Worm (Caenorhabditis elegans) whole organism, L3 larva: ENCODE data around the gene pkc-1.

ENCODE experiments used
- aly-2 ChIP-seq: fragments of 150-350 bp; optimal IDR thresholded peaks from 2 replicates; lab custom pipeline; 2014; ENCODE audit warnings: missing biosample characterization, missing genetic modification characterization
- ama-1 ChIP-seq: fragments of 150-350 bp; optimal IDR thresholded peaks from 2 replicates; lab custom pipeline; 2018
- ceh-16 ChIP-seq: sonication (generic microtip); optimal IDR thresholded peaks from 2 replicates; lab custom pipeline; 2017; ENCODE audit warnings: missing biosample characterization, missing genetic modification characterization
- ceh-28 ChIP-seq: fragments of 150-350 bp; optimal IDR thresholded peaks from 2 replicates; lab custom pipeline; 2014; ENCODE audit warnings: missing biosample characterization, missing genetic modification reagents, missing genetic modification characterization
- ceh-82 ChIP-seq: fragments of 150-350 bp; optimal IDR thresholded peaks from 2 replicates; lab custom pipeline; 2014; ENCODE audit warnings: missing biosample characterization, missing genetic modification characterization
- daf-12 ChIP-seq: fragments of 150-350 bp; optimal IDR thresholded peaks from 2 replicates; lab custom pipeline; 2014; ENCODE audit warnings: missing biosample characterization, missing genetic modification reagents, missing genetic modification characterization
- egl-27 ChIP-seq: sonication (generic microtip); optimal IDR thresholded peaks from 4 replicates; lab custom pipeline; 2017; ENCODE audit warnings: missing biosample characterization, missing genetic modification reagents, missing genetic modification characterization
- egl-5 ChIP-seq: fragments of 150-350 bp; optimal IDR thresholded peaks from 2 replicates; lab custom pipeline; 2017; ENCODE audit warnings: missing biosample characterization, missing genetic modification reagents, missing genetic modification characterization, inconsistent platforms
- elt-1 ChIP-seq: fragments of 150-350 bp; optimal IDR thresholded peaks from 2 replicates; lab custom pipeline; 2014; ENCODE audit warnings: missing biosample characterization, missing genetic modification characterization
- elt-2 ChIP-seq: sonication (generic microtip); optimal IDR thresholded peaks from 2 replicates; lab custom pipeline; 2016; ENCODE audit warnings: missing genetic modification reagents, mild to moderate bottlenecking, missing genetic modification characterization, missing compliant biosample characterization
- elt-3 ChIP-seq, 3 experiments: fragments of 150-350 bp in 1 of 3; sonication (generic microtip) in 2 of 3; optimal IDR thresholded peaks; 2 replicates in 2 of 3; 4 replicates in 1 of 3; lab custom pipeline; 2014 to 2017; ENCODE audit warnings: missing biosample characterization in 3 of 3, missing genetic modification characterization in 3 of 3
- eor-1 ChIP-seq, 2 experiments: fragments of 150-350 bp; optimal IDR thresholded peaks; 2 replicates each; lab custom pipeline; 2014 to 2018; ENCODE audit warnings: missing biosample characterization in 2 of 2, missing genetic modification characterization in 2 of 2
- fkh-10 ChIP-seq: sonication (generic microtip); optimal IDR thresholded peaks from 2 replicates; lab custom pipeline; 2017; ENCODE audit warnings: missing biosample characterization, missing genetic modification reagents, missing genetic modification characterization
- fkh-2 ChIP-seq: fragments of 150-350 bp; optimal IDR thresholded peaks from 2 replicates; lab custom pipeline; 2014; ENCODE audit warnings: missing biosample characterization, missing genetic modification reagents, missing genetic modification characterization
- fos-1 ChIP-seq: fragments of 150-350 bp; optimal IDR thresholded peaks from 2 replicates; lab custom pipeline; 2014; ENCODE audit warnings: missing biosample characterization, missing genetic modification characterization
- hmg-11 ChIP-seq: sonication (generic microtip); optimal IDR thresholded peaks from 2 replicates; lab custom pipeline; 2016; ENCODE audit warnings: missing genetic modification characterization, missing compliant biosample characterization
- jun-1 ChIP-seq: fragments of 150-350 bp; optimal IDR thresholded peaks from 2 replicates; lab custom pipeline; 2014; ENCODE audit warnings: missing biosample characterization, missing genetic modification reagents, missing genetic modification characterization
- lin-15B ChIP-seq: fragments of 150-350 bp; optimal IDR thresholded peaks from 2 replicates; lab custom pipeline; 2014; ENCODE audit warnings: missing biosample characterization, missing genetic modification characterization
- lin-39 ChIP-seq: fragments of 150-350 bp; optimal IDR thresholded peaks from 2 replicates; lab custom pipeline; 2018; ENCODE audit warnings: missing biosample characterization, missing genetic modification reagents, missing genetic modification characterization
- lsy-12 ChIP-seq: sonication (generic microtip); optimal IDR thresholded peaks from 2 replicates; lab custom pipeline; 2016; ENCODE audit warnings: mild to moderate bottlenecking, missing genetic modification characterization, missing compliant biosample characterization
- mdl-1 ChIP-seq: fragments of 150-350 bp; optimal IDR thresholded peaks from 2 replicates; lab custom pipeline; 2014; ENCODE audit warnings: missing biosample characterization, missing genetic modification characterization
- mml-1 ChIP-seq: fragments of 150-350 bp; sonication (generic microtip); optimal IDR thresholded peaks from 3 replicates; lab custom pipeline; 2014; ENCODE audit warnings: missing biosample characterization, missing genetic modification characterization
- nfya-1 ChIP-seq: sonication (generic microtip); optimal IDR thresholded peaks from 2 replicates; lab custom pipeline; 2017; ENCODE audit warnings: missing genetic modification characterization, mild to moderate bottlenecking, missing compliant biosample characterization, antibody characterized with exemption, moderate library complexity; ENCODE audit not compliant: insufficient read depth
- nhr-11 ChIP-seq: fragments of 150-350 bp; optimal IDR thresholded peaks from 2 replicates; lab custom pipeline; 2014; ENCODE audit warnings: missing biosample characterization, missing genetic modification characterization
- nhr-12 ChIP-seq: fragments of 150-350 bp; optimal IDR thresholded peaks from 2 replicates; lab custom pipeline; 2014; ENCODE audit warnings: missing biosample characterization, missing genetic modification characterization
- nhr-23 ChIP-seq: fragments of 150-350 bp; optimal IDR thresholded peaks from 2 replicates; lab custom pipeline; 2014; ENCODE audit warnings: missing biosample characterization, missing genetic modification reagents, missing genetic modification characterization
- nhr-237 ChIP-seq: fragments of 150-350 bp; optimal IDR thresholded peaks from 2 replicates; lab custom pipeline; 2014; ENCODE audit warnings: missing biosample characterization, missing genetic modification characterization
- nhr-25 ChIP-seq: sonication (generic microtip); optimal IDR thresholded peaks from 2 replicates; lab custom pipeline; 2017; ENCODE audit warnings: missing biosample characterization, missing genetic modification characterization
- nhr-43 ChIP-seq: sonication (generic microtip); optimal IDR thresholded peaks from 2 replicates; lab custom pipeline; 2016; ENCODE audit warnings: mild to moderate bottlenecking, missing genetic modification characterization, missing compliant biosample characterization; ENCODE audit not compliant: poor library complexity, severe bottlenecking
- nhr-67 ChIP-seq: fragments of 150-350 bp; optimal IDR thresholded peaks from 2 replicates; lab custom pipeline; 2014; ENCODE audit warnings: missing biosample characterization, missing genetic modification characterization
- nhr-76 ChIP-seq: fragments of 150-350 bp; sonication (generic microtip); optimal IDR thresholded peaks from 5 replicates; lab custom pipeline; 2014; ENCODE audit warnings: missing biosample characterization, missing genetic modification characterization
- nhr-77 ChIP-seq: fragments of 150-350 bp; optimal IDR thresholded peaks from 2 replicates; lab custom pipeline; 2014; ENCODE audit warnings: missing biosample characterization, missing genetic modification characterization
- pha-4 ChIP-seq: fragments of 150-350 bp; optimal IDR thresholded peaks from 2 replicates; lab custom pipeline; 2014; ENCODE audit warnings: missing biosample characterization, missing genetic modification reagents, missing genetic modification characterization
- pqm-1 ChIP-seq: fragments of 150-350 bp; optimal IDR thresholded peaks from 2 replicates; lab custom pipeline; 2017; ENCODE audit warnings: missing biosample characterization, missing genetic modification characterization, inconsistent platforms
- sea-2 ChIP-seq: fragments of 150-350 bp; sonication (generic microtip); optimal IDR thresholded peaks from 4 replicates; lab custom pipeline; 2014; ENCODE audit warnings: missing biosample characterization, missing genetic modification reagents, missing genetic modification characterization
- snpc-4 ChIP-seq: fragments of 150-350 bp; optimal IDR thresholded peaks from 2 replicates; lab custom pipeline; 2014; ENCODE audit warnings: missing biosample characterization, missing genetic modification characterization
- tbx-2 ChIP-seq: sonication (generic microtip); optimal IDR thresholded peaks from 2 replicates; lab custom pipeline; 2016; ENCODE audit warnings: mild to moderate bottlenecking, missing genetic modification characterization, missing compliant biosample characterization
- unc-39 ChIP-seq: sonication (generic microtip); optimal IDR thresholded peaks from 4 replicates; lab custom pipeline; 2017; ENCODE audit warnings: missing biosample characterization, missing genetic modification characterization
- unc-62 ChIP-seq: fragments of 150-350 bp; sonication (generic microtip); optimal IDR thresholded peaks from 4 replicates; lab custom pipeline; 2014; ENCODE audit warnings: missing biosample characterization, missing genetic modification reagents, missing genetic modification characterization
- zag-1 ChIP-seq: fragments of 150-350 bp; optimal IDR thresholded peaks from 2 replicates; lab custom pipeline; 2014; ENCODE audit warnings: missing biosample characterization, missing genetic modification characterization
- ztf-11 ChIP-seq: fragments of 150-350 bp; optimal IDR thresholded peaks from 2 replicates; lab custom pipeline; 2014; ENCODE audit warnings: missing biosample characterization, missing genetic modification characterization
- ztf-4 ChIP-seq: fragments of 150-350 bp; optimal IDR thresholded peaks from 2 replicates; lab custom pipeline; 2014; ENCODE audit warnings: missing biosample characterization, missing genetic modification characterization

Gene pkc-1

DNA sequence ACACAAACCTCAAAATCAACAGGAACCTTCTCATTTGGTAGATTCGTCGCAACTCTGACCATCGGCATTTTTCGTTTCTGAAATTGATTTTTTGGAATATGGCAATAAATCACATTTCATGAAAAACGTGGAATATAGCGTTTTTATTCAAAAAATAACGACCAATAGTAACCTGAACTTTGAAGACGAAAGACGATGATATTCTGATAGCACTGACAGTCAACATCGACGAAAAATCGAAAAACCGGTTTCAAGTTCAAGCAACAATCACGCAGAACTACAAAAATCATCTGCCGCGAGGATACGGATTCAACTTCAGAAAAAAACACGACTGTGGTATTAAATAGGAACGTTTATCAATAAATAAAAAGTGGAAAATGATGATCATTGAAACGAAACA is 53.8 kb downstream of the pkc-1 start, which contains the start of gene mif-2:
mif-2 (minus strand) TSS at position 281 of the 400 bp plus-strand sequence.
- TF ChIP-seq nhr-11, result no peak
- TF ChIP-seq ztf-11 (tag; lab: Kevin White, UChicago), result no peak
- no peak for TF ChIP-seq eor-1 (tag; optimal IDR thresholded peaks at IDR 0.05; lab: Kevin White, UChicago)
- TF ChIP-seq zag-1 (tag; lab: Kevin White, UChicago), result no peak
- TF ChIP-seq mml-1 (tag; lab: Kevin White, UChicago), result no peak
- no peak for TF ChIP-seq ztf-4
- TF ChIP-seq nhr-237, result no peak
- TF ChIP-seq ama-1 (lab: Kevin White, UChicago), result no peak
- no peak for TF ChIP-seq unc-62 (GFP tag; lab: Kevin White, UChicago)
- TF ChIP-seq aly-2, result no peak
- TF ChIP-seq lin-15B (tag; lab: Kevin White, UChicago), result no peak
- TF ChIP-seq elt-1, result no peak
- no peak for TF ChIP-seq ceh-16
- TF ChIP-seq, all 47 proteins: peak for 0

DNA sequence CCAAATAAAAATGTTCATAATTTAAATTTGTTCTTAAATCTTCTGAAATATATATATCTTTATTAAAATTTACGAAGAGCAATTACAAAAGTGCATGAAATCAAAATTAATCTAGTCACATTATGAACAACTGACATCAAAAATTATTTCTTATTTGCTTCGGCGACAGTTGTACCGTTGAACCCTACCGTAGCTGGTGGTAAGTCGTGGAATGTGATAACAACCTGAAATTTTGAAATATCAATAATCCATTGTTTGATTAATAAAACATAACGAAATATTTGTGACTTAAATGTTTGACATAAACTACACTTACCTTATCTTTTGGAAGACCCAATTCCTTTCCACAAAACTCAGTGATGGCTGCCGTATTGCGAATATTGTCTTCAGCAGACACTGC is 55.2 kb downstream of the pkc-1 start:
- TF ChIP-seq hmg-11 (tag; lab: Kevin White, UChicago) (no peak), ceh-28 (tag; lab: Kevin White, UChicago) (no peak), pha-4 (tag; lab: Kevin White, UChicago) (no peak), elt-2 (tag; lab: Kevin White, UChicago) (peak; percentile 91), jun-1 (peak; percentile 68), pqm-1 (peak; percentile 85)
- TF ChIP-seq, all 47 proteins: peak for 3

DNA sequence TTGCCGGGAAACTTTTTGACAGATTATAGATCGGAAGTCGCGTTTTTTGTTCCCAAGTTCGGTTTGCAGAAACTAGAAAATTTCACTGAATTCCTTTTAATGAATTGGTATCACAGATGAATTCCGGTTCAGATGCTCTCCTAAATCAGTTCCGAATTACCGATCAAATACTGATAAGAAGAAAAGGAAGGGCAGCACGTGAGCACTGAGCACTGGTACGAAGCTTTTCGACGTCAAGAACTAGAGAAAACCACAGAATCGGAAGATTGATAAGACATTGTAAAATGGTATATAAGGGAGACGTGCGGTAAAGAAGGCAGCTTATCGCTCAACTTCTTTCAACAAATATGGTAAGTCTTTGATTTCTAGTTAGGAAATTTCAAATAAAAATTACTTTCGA is 56.7 kb downstream of the pkc-1 start, which contains the start of gene cpr-1:
cpr-1 (plus strand) TSS at position 319 of the 400 bp plus-strand sequence.
- TF ChIP-seq unc-39 (tag; lab: Kevin White, UChicago) (no peak), ztf-4 (no peak), jun-1 (peak; percentile 71), lin-15B (tag; lab: Kevin White, UChicago) (no peak), fkh-2 (tag; lab: Kevin White, UChicago) (no peak), nhr-23 (tag; lab: Kevin White, UChicago) (no peak), elt-1 (no peak), nhr-76 (tag; lab: Kevin White, UChicago) (no peak), lin-39 (tag; lab: Kevin White, UChicago) (no peak), nhr-12 (tag; lab: Kevin White, UChicago) (no peak), zag-1 (tag; lab: Kevin White, UChicago) (no peak), elt-3 (tag; optimal IDR thresholded peaks at IDR 0.05; lab: Kevin White, UChicago) (no peak), eor-1 (tag; optimal IDR thresholded peaks at IDR 0.05; lab: Kevin White, UChicago) (no peak), nhr-43 (tag; lab: Kevin White, UChicago) (no peak), tbx-2 (no peak), elt-2 (tag; lab: Kevin White, UChicago) (peak; percentile 99), nfya-1 (no peak), fos-1 (tag; lab: Kevin White, UChicago) (no peak), pha-4 (tag; lab: Kevin White, UChicago) (peak; percentile 21), ceh-82 (tag; lab: Kevin White, UChicago) (no peak), egl-27 (tag; lab: Kevin White, UChicago) (no peak), mdl-1 (no peak), nhr-25 (tag; lab: Kevin White, UChicago) (no peak), snpc-4 (tag; lab: Kevin White, UChicago) (no peak), nhr-67 (tag; lab: Kevin White, UChicago) (no peak), nhr-77 (tag; lab: Kevin White, UChicago) (no peak), pqm-1 (peak; percentile 86)

ce11 chrV:11964723-11965122 is 67.2 kb downstream of the pkc-1 start, which contains the start of gene F58H1.7:
F58H1.7 (minus strand) TSS chrV:11964823.
- TF ChIP-seq unc-39 (tag; lab: Kevin White, UChicago) (no peak), fos-1 (tag; lab: Kevin White, UChicago) (no peak), nhr-11 (no peak), hmg-11 (tag; lab: Kevin White, UChicago) (no peak), egl-5 (tag; lab: Kevin White, UChicago) (no peak), nhr-67 (tag; lab: Kevin White, UChicago) (no peak), nhr-23 (tag; lab: Kevin White, UChicago) (no peak), lin-39 (tag; lab: Kevin White, UChicago) (no peak), egl-27 (tag; lab: Kevin White, UChicago) (no peak), tbx-2 (no peak), daf-12 (tag; lab: Kevin White, UChicago) (no peak), ztf-4 (no peak), lsy-12 (no peak), nhr-25 (tag; lab: Kevin White, UChicago) (no peak), sea-2 (no peak), pqm-1 (no peak), ztf-11 (tag; lab: Kevin White, UChicago) (no peak), fkh-10 (GFP tag; lab: Kevin White, UChicago) (no peak)
